Fruit fly (Drosophila melanogaster) whole organism, pupa: Measurements from ENCODE around the gene CG10283.

ENCODE experiments used
- CG10348 ChIP-seq: fragments of 200-800 bp; sonication (Bioruptor generic); IDR thresholded peaks from 2 replicates; pipeline ENCODE4 v1.3.6; 2022; ENCODE audit warnings: missing biosample characterization, missing genetic modification characterization
- CG13204 ChIP-seq: fragments of 200-800 bp; sonication (Bioruptor generic); optimal IDR thresholded peaks from 2 replicates; lab custom pipeline; 2018; ENCODE audit warnings: missing biosample characterization, mild to moderate bottlenecking, missing genetic modification characterization, moderate library complexity
- CG4496 ChIP-seq: fragments of 200-800 bp; sonication (Bioruptor generic); IDR thresholded peaks from 3 replicates; pipeline ENCODE4 v1.3.6; 2022; ENCODE audit warnings: missing biosample characterization, missing genetic modification characterization
- CG9948 ChIP-seq: fragments of 200-800 bp; sonication (Bioruptor generic); optimal IDR thresholded peaks from 2 replicates; lab custom pipeline; 2018; ENCODE audit warnings: missing biosample characterization, mild to moderate bottlenecking, missing genetic modification characterization, moderate library complexity
- D1 ChIP-seq: fragments of 200-800 bp; sonication (Bioruptor generic); optimal IDR thresholded peaks from 2 replicates; lab custom pipeline; 2018; ENCODE audit warnings: missing biosample characterization, mild to moderate bottlenecking, missing genetic modification characterization, moderate library complexity
- Pif1A ChIP-seq: fragments of 200-800 bp; sonication (Bioruptor generic); optimal IDR thresholded peaks from 3 replicates; lab custom pipeline; 2016; ENCODE audit warnings: missing biosample characterization, missing genetic modification characterization
- rn ChIP-seq: fragments of 200-800 bp; sonication (Bioruptor generic); IDR thresholded peaks from 2 replicates; pipeline ENCODE4 v1.3.6; 2022; ENCODE audit warnings: missing biosample characterization, missing genetic modification characterization

- TF ChIP-seq CG10348, result no peak
- TF ChIP-seq CG9948, result peak; percentile 74
- TF ChIP-seq rn (GFP tag; lab: Robert Waterston, UW), result 0 out of 2 replicates have a peak, but pooled peaks have one; percentile 12
- TF ChIP-seq CG13204, result no peak
- TF ChIP-seq CG4496 (GFP tag; lab: Robert Waterston, UW), result peak; percentile 7; the same call in 1 of the 3 replicates
- TF ChIP-seq Pif1A, result no peak
- peak; percentile 63 for TF ChIP-seq D1 (tag; lab: Kevin White, UChicago)
Observed at dm6 chr2L:18468010-18468409, 16.3 kb downstream of the CG10283 start.
